Worm (Caenorhabditis elegans) whole organism, mixed stage, embryonic: ENCODE results near the gene ZK218.7.

Source experiments
- M03D4.4 ChIP-seq: sonication (generic microtip); optimal IDR thresholded peaks from 2 replicates; lab custom pipeline; 2017; ENCODE audit warnings: mild to moderate bottlenecking, missing genetic modification characterization, missing compliant biosample characterization
- bed-3 ChIP-seq: fragments of 200-800 bp; sonication (Bioruptor generic); optimal IDR thresholded peaks from 3 replicates; lab custom pipeline; 2018; ENCODE audit warnings: mild to moderate bottlenecking, missing genetic modification characterization, moderate library complexity, missing compliant biosample characterization
- blmp-1 ChIP-seq: fragments of 150-350 bp; optimal IDR thresholded peaks from 2 replicates; lab custom pipeline; 2014; ENCODE audit warnings: missing biosample characterization, missing genetic modification characterization
- ceh-39 ChIP-seq: fragments of 150-350 bp; optimal IDR thresholded peaks from 2 replicates; lab custom pipeline; 2014; ENCODE audit warnings: missing biosample characterization, missing genetic modification characterization
- ceh-43 ChIP-seq: fragments of 200-800 bp; sonication (Bioruptor generic); optimal IDR thresholded peaks from 2 replicates; lab custom pipeline; 2018; ENCODE audit warnings: mild to moderate bottlenecking, missing genetic modification characterization, moderate library complexity, missing compliant biosample characterization
- ceh-83 ChIP-seq: fragments of 200-800 bp; sonication (Bioruptor generic); optimal IDR thresholded peaks from 2 replicates; lab custom pipeline; 2018; ENCODE audit warnings: mild to moderate bottlenecking, missing genetic modification characterization, missing compliant biosample characterization
- ces-1 ChIP-seq: fragments of 150-350 bp; optimal IDR thresholded peaks from 2 replicates; lab custom pipeline; 2014; ENCODE audit warnings: missing biosample characterization, missing genetic modification reagents, missing genetic modification characterization
- cnd-1 ChIP-seq: fragments of 200-800 bp; sonication (Bioruptor generic); optimal IDR thresholded peaks from 2 replicates; lab custom pipeline; 2018; ENCODE audit warnings: mild to moderate bottlenecking, missing genetic modification characterization, missing compliant biosample characterization
- drap-1 ChIP-seq: fragments of 200-800 bp; sonication (Bioruptor generic); optimal IDR thresholded peaks from 3 replicates; lab custom pipeline; 2018; ENCODE audit warnings: mild to moderate bottlenecking, missing genetic modification characterization, missing compliant biosample characterization
- elt-1 ChIP-seq: sonication (generic microtip); optimal IDR thresholded peaks from 2 replicates; lab custom pipeline; 2017; ENCODE audit warnings: missing genetic modification characterization, mild to moderate bottlenecking, missing compliant biosample characterization, antibody characterized with exemption, moderate library complexity, borderline replicate concordance; ENCODE audit not compliant: insufficient read depth
- elt-3 ChIP-seq: fragments of 150-350 bp; optimal IDR thresholded peaks from 2 replicates; lab custom pipeline; 2014; ENCODE audit warnings: missing biosample characterization, missing genetic modification characterization
- flh-1 ChIP-seq: fragments of 200-800 bp; sonication (Bioruptor generic); optimal IDR thresholded peaks from 2 replicates; lab custom pipeline; 2018; ENCODE audit warnings: mild to moderate bottlenecking, missing genetic modification characterization, moderate library complexity, missing compliant biosample characterization
- ham-2 ChIP-seq: fragments of 200-800 bp; sonication (Bioruptor generic); optimal IDR thresholded peaks from 2 replicates; lab custom pipeline; 2018; ENCODE audit warnings: mild to moderate bottlenecking, missing genetic modification characterization, missing compliant biosample characterization
- hlh-1 ChIP-seq: fragments of 150-350 bp; optimal IDR thresholded peaks from 2 replicates; lab custom pipeline; 2014; ENCODE audit warnings: missing biosample characterization, missing genetic modification reagents, missing genetic modification characterization
- lin-13 ChIP-seq: fragments of 150-350 bp; optimal IDR thresholded peaks from 2 replicates; lab custom pipeline; 2014; ENCODE audit warnings: missing biosample characterization, missing genetic modification characterization
- lin-32 ChIP-seq: fragments of 200-800 bp; sonication (Bioruptor generic); optimal IDR thresholded peaks from 2 replicates; lab custom pipeline; 2018; ENCODE audit warnings: mild to moderate bottlenecking, missing genetic modification characterization, missing compliant biosample characterization
- lsy-2 ChIP-seq: fragments of 150-350 bp; optimal IDR thresholded peaks from 2 replicates; lab custom pipeline; 2014; ENCODE audit warnings: missing biosample characterization, missing genetic modification characterization
- mab-5 ChIP-seq: fragments of 150-350 bp; optimal IDR thresholded peaks from 2 replicates; lab custom pipeline; 2014; ENCODE audit warnings: missing biosample characterization, missing genetic modification characterization
- mep-1 ChIP-seq: fragments of 150-350 bp; optimal IDR thresholded peaks from 2 replicates; lab custom pipeline; 2017; ENCODE audit warnings: missing biosample characterization, missing genetic modification reagents, missing genetic modification characterization, inconsistent platforms
- mls-2 ChIP-seq: sonication (generic microtip); optimal IDR thresholded peaks from 2 replicates; lab custom pipeline; 2016; ENCODE audit warnings: mild to moderate bottlenecking, missing genetic modification characterization, moderate library complexity, missing compliant biosample characterization
- nhr-12 ChIP-seq: fragments of 150-350 bp; optimal IDR thresholded peaks from 2 replicates; lab custom pipeline; 2014; ENCODE audit warnings: missing biosample characterization, missing genetic modification characterization
- nhr-2 ChIP-seq: fragments of 150-350 bp; optimal IDR thresholded peaks from 2 replicates; lab custom pipeline; 2014; ENCODE audit warnings: missing biosample characterization, missing genetic modification characterization
- nhr-237 ChIP-seq: fragments of 150-350 bp; optimal IDR thresholded peaks from 2 replicates; lab custom pipeline; 2014; ENCODE audit warnings: missing biosample characterization, missing genetic modification characterization
- nhr-28 ChIP-seq: fragments of 150-350 bp; optimal IDR thresholded peaks from 2 replicates; lab custom pipeline; 2014; ENCODE audit warnings: missing biosample characterization, missing genetic modification characterization
- nhr-76 ChIP-seq: sonication (generic microtip); optimal IDR thresholded peaks from 2 replicates; lab custom pipeline; 2017; ENCODE audit warnings: missing biosample characterization, missing genetic modification characterization
- pha-4 ChIP-seq: fragments of 150-350 bp; optimal IDR thresholded peaks from 2 replicates; lab custom pipeline; 2018; ENCODE audit warnings: missing biosample characterization, missing genetic modification reagents, missing genetic modification characterization
- sem-2 ChIP-seq: fragments of 200-800 bp; sonication (Bioruptor generic); optimal IDR thresholded peaks from 2 replicates; lab custom pipeline; 2018; ENCODE audit warnings: mild to moderate bottlenecking, missing genetic modification characterization, missing compliant biosample characterization
- snpc-4 ChIP-seq: fragments of 150-350 bp; optimal IDR thresholded peaks from 2 replicates; lab custom pipeline; 2014; ENCODE audit warnings: missing biosample characterization, missing genetic modification characterization
- sptf-1 ChIP-seq: sonication (generic microtip); optimal IDR thresholded peaks from 2 replicates; lab custom pipeline; 2017; ENCODE audit warnings: mild to moderate bottlenecking, missing genetic modification characterization, moderate library complexity, missing compliant biosample characterization
- tbx-8 ChIP-seq: fragments of 200-800 bp; sonication (Bioruptor generic); optimal IDR thresholded peaks from 2 replicates; lab custom pipeline; 2018; ENCODE audit warnings: mild to moderate bottlenecking, missing genetic modification characterization, moderate library complexity, missing compliant biosample characterization
- unc-39 ChIP-seq: fragments of 150-350 bp; optimal IDR thresholded peaks from 2 replicates; lab custom pipeline; 2014; ENCODE audit warnings: missing biosample characterization, missing genetic modification characterization
- unc-62 ChIP-seq: fragments of 150-350 bp; optimal IDR thresholded peaks from 2 replicates; lab custom pipeline; 2014; ENCODE audit warnings: missing biosample characterization, missing genetic modification reagents, missing genetic modification characterization
- zip-8 ChIP-seq: fragments of 150-350 bp; optimal IDR thresholded peaks from 2 replicates; lab custom pipeline; 2014; ENCODE audit warnings: missing biosample characterization, missing genetic modification characterization
- ztf-11 ChIP-seq: fragments of 150-350 bp; optimal IDR thresholded peaks from 2 replicates; lab custom pipeline; 2014; ENCODE audit warnings: missing biosample characterization, missing genetic modification characterization

The ZK218.7 gene

DNA sequence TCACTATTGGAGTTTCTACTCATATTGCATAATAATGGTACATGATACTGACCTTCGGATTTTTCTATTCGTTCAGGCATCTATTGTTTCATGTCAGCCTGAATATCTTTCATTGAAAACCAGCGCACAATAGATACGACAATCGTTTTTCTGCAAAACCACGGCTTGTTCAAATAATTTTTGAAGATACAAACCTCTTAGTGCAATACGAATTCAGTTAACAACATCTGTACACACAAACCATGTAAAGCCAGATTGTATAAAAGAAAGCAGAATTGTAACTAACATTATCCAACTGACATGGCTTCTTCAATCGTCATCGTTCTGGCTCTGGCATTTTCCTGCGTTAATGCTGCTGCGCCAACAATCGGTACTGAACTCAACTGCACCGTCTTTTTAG, at the start of gene ZK218.7:
Gene ZK218.7 (plus strand): TSS at position 301 of the 400 bp plus-strand sequence.
- TF ChIP-seq ham-2 (GFP tag; lab: Kevin White, UChicago) (no peak), nhr-28 (no peak), nhr-237 (no peak), ces-1 (GFP tag; lab: Kevin White, UChicago) (no peak), mep-1 (tag; lab: Kevin White, UChicago) (no peak), hlh-1 (tag; lab: Kevin White, UChicago) (no peak), bed-3 (GFP tag; lab: Kevin White, UChicago) (no peak), nhr-76 (tag; lab: Kevin White, UChicago) (no peak), unc-62 (GFP tag; lab: Kevin White, UChicago) (no peak), ceh-83 (GFP tag; lab: Kevin White, UChicago) (no peak), mls-2 (tag; lab: Kevin White, UChicago) (no peak), sem-2 (GFP tag; lab: Kevin White, UChicago) (no peak), zip-8 (tag; lab: Kevin White, UChicago) (no peak)

DNA sequence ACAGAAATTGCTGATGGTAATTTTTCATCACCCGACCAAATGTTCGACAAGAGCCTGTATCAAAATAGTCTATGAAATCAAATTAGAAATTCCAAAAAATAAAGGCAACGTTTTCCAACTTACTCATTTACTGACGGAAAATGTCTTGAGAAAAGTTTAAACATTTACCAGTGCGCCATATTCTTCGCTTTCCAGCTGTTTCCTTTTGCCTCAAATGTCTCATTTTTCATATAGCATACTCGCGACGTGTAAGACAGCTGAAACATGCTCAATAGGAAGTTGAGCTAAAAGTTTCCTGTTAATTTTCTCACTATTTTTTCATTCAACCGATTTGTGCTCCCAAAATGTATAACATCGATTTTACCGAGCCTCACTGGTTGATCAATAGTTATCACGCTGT, 45.6 kb upstream of the ZK218.7 start, which contains the start of gene sri-66:
Gene sri-66 (plus strand): TSS at position 301 of the 400 bp plus-strand sequence.
- TF ChIP-seq nhr-12 (tag; lab: Kevin White, UChicago), result no peak
- TF ChIP-seq nhr-76 (tag; lab: Kevin White, UChicago), result no peak
- TF ChIP-seq cnd-1 (tag; lab: Kevin White, UChicago), result no peak
- no peak for TF ChIP-seq sptf-1 (tag; lab: Kevin White, UChicago)
- no peak for TF ChIP-seq snpc-4 (tag; lab: Kevin White, UChicago)
- TF ChIP-seq flh-1 (GFP tag; lab: Kevin White, UChicago), result no peak
- no peak for TF ChIP-seq ces-1 (GFP tag; lab: Kevin White, UChicago)
- TF ChIP-seq ceh-83 (GFP tag; lab: Kevin White, UChicago), result no peak
- TF ChIP-seq hlh-1 (tag; lab: Kevin White, UChicago), result no peak
- TF ChIP-seq unc-39 (tag; lab: Kevin White, UChicago), result no peak
- no peak for TF ChIP-seq drap-1
- no peak for TF ChIP-seq elt-1 (tag; lab: Kevin White, UChicago)
- TF ChIP-seq lin-32 (GFP tag; lab: Kevin White, UChicago), result no peak
- no peak for TF ChIP-seq elt-3
- TF ChIP-seq sem-2 (GFP tag; lab: Kevin White, UChicago), result no peak

DNA sequence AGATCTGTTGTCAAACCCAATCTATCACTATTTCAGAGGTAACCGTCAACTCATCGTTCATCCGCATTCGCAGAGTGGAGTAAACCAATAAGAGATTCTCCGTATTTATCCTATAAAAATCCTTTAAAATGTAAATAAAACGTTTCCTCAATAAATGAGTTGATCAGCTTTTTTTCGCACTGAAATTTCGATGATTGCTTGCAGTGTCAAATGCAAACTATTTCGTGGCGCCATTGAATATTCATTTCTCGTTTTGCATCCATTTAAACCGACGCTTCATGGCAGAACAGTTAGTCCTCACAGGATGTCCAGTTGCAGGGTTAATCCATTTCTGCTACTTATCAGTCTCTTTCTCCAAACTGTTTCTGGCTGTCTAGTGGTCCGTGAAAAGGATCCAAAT, 44.0 kb upstream of the ZK218.7 start, which contains the start of gene F28B1.9:
Gene F28B1.9 (plus strand): TSS at position 301 of the 400 bp plus-strand sequence.
- no peak for TF ChIP-seq sptf-1 (tag; lab: Kevin White, UChicago)
- no peak for TF ChIP-seq elt-3
- TF ChIP-seq blmp-1 (tag; lab: Kevin White, UChicago), result no peak
- no peak for TF ChIP-seq ceh-43 (GFP tag; lab: Kevin White, UChicago)
- TF ChIP-seq ceh-39, result no peak

DNA sequence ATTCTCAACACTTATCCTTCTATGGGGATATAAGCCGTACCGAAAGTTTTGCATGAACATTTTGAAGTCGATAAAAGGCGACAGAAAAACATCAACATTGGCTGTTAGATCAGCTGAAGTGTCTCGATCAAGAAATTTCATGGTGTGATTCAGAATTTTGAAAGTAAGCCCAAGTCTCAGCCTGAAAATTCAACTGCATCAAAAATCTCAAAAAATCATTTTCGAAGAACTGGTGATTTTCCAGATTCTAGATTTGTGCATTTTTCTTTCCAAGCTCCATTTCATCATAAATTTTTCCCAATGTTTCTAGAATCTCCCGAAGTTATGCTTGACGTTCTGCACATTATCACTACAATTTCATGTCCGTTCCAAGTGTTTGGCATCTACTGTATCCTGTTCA, 40.9 kb upstream of the ZK218.7 start, which contains the start of gene srh-255:
Gene srh-255 (plus strand): TSS at position 301 of the 400 bp plus-strand sequence.
- TF ChIP-seq lsy-2 (tag; lab: Kevin White, UChicago) (no peak), unc-62 (GFP tag; lab: Kevin White, UChicago) (no peak), M03D4.4 (no peak), bed-3 (GFP tag; lab: Kevin White, UChicago) (no peak), lin-13 (tag; lab: Kevin White, UChicago) (no peak), nhr-237 (no peak), mab-5 (tag; lab: Kevin White, UChicago) (no peak), mls-2 (tag; lab: Kevin White, UChicago) (no peak), flh-1 (GFP tag; lab: Kevin White, UChicago) (no peak), ceh-83 (GFP tag; lab: Kevin White, UChicago) (no peak), blmp-1 (tag; lab: Kevin White, UChicago) (no peak), mep-1 (tag; lab: Kevin White, UChicago) (no peak), lin-32 (GFP tag; lab: Kevin White, UChicago) (no peak), elt-1 (tag; lab: Kevin White, UChicago) (no peak), ceh-39 (no peak), pha-4 (tag; lab: Kevin White, UChicago) (no peak)

DNA sequence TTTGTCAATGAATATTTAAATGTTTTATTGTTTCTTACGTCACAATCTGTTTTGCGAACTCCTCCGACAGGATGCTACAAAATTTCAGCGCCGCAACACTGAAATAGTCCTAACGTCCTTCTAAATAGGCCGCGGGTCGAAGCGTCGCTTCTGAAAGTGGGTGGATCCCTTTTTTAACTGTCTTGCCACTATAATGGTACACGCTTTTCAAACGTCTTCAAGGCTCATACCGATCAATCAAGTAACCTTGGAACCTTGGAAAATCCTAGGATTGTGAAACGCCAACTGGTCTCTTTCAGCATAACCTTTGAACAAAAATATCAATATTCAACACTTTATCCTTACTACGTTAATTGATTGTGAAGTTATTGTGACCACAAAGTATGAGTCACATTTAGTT, 38.9 kb upstream of the ZK218.7 start:
- TF ChIP-seq unc-62 (GFP tag; lab: Kevin White, UChicago) (no peak), M03D4.4 (no peak), lin-32 (GFP tag; lab: Kevin White, UChicago) (no peak), ztf-11 (no peak), nhr-28 (no peak), ham-2 (GFP tag; lab: Kevin White, UChicago) (no peak), ces-1 (GFP tag; lab: Kevin White, UChicago) (no peak), mab-5 (tag; lab: Kevin White, UChicago) (no peak), hlh-1 (tag; lab: Kevin White, UChicago) (no peak), flh-1 (GFP tag; lab: Kevin White, UChicago) (no peak), ceh-39 (no peak), nhr-2 (tag; lab: Kevin White, UChicago) (no peak), zip-8 (tag; lab: Kevin White, UChicago) (no peak), tbx-8 (GFP tag; lab: Kevin White, UChicago) (no peak), mls-2 (tag; lab: Kevin White, UChicago) (no peak), nhr-237 (no peak), unc-39 (tag; lab: Kevin White, UChicago) (no peak)
